Worm (Caenorhabditis elegans): Measurements from ENCODE around the gene cest-33.

DNA sequence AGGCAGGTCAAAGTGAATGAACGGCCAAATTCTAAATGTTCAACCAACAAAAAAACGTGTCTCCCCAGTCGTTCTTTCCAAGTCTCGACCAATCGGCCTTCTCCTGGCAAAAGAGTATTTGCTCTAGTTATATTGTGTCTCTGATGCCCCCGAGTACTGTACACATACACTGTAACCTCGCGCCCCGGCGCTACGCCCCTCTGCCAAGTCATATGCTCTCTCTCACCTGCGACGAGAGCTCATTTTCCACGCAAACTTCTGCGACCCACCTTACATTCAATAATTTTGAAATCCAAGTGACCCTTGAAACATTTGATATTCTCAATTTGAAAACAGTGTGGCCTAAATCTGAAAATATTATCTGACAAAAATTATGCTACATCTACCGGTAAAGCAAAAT, 8.2 kb downstream of the cest-33 start:
- TF ChIP-seq nhr-28 (tag; optimal IDR thresholded peaks at IDR 0.05) (no peak), ztf-11 (tag; optimal IDR thresholded peaks at IDR 0.05) (no peak), bed-3 (GFP tag; optimal IDR thresholded peaks at IDR 0.05) (no peak), unc-62 (GFP tag; optimal IDR thresholded peaks at IDR 0.05) (no peak), ces-1 (GFP tag; optimal IDR thresholded peaks at IDR 0.05) (no peak), drap-1 (GFP tag; optimal IDR thresholded peaks at IDR 0.05) (no peak), nhr-237 (tag; optimal IDR thresholded peaks at IDR 0.05) (no peak), elt-3 (tag; optimal IDR thresholded peaks at IDR 0.05) (no peak), snpc-4 (tag; optimal IDR thresholded peaks at IDR 0.05) (no peak), pha-4 (tag; optimal IDR thresholded peaks at IDR 0.05) (no peak), lsy-2 (tag; optimal IDR thresholded peaks at IDR 0.05) (no peak), sptf-1 (tag; optimal IDR thresholded peaks at IDR 0.05) (no peak), nhr-2 (tag; optimal IDR thresholded peaks at IDR 0.05) (no peak), nhr-76 (tag; optimal IDR thresholded peaks at IDR 0.05) (no peak)

All from whole organism, mixed stage, embryonic.